Worm (Caenorhabditis elegans) whole organism, young adult: ENCODE data around the gene msp-77.

Experiments
- B0019.2 ChIP-seq: fragments of 200-800 bp; sonication (Bioruptor generic); conservative IDR thresholded peaks from 2 replicates; pipeline ENCODE4 v1.3.6; 2022; ENCODE audit warnings: missing genetic modification reagents, missing genetic modification characterization, missing compliant biosample characterization
- B0035.1 ChIP-seq: sonication (generic microtip); optimal IDR thresholded peaks from 2 replicates; lab custom pipeline; 2016; ENCODE audit warnings: missing genetic modification characterization, mild to moderate bottlenecking, missing compliant biosample characterization, missing genotype, missing genetic modification reagents
- F39B2.1 ChIP-seq: fragments of 200-800 bp; sonication (Bioruptor generic); IDR thresholded peaks from 2 replicates; pipeline ENCODE4 v1.3.6; 2022; ENCODE audit warnings: missing genetic modification reagents, missing genetic modification characterization, missing compliant biosample characterization
- F49E8.2 ChIP-seq: sonication (generic microtip); optimal IDR thresholded peaks from 3 replicates; lab custom pipeline; 2017; ENCODE audit warnings: missing genetic modification characterization, mild to moderate bottlenecking, missing compliant biosample characterization, antibody characterized with exemption, moderate library complexity; ENCODE audit not compliant: insufficient read depth
- F57A8.1 ChIP-seq: fragments of 200-800 bp; sonication (Bioruptor generic); optimal IDR thresholded peaks from 2 replicates; lab custom pipeline; 2018; ENCODE audit warnings: mild to moderate bottlenecking, missing genetic modification characterization, moderate library complexity, missing compliant biosample characterization
- T26A5.8 ChIP-seq: sonication (generic microtip); optimal IDR thresholded peaks from 2 replicates; lab custom pipeline; 2016; ENCODE audit warnings: missing genetic modification characterization, missing compliant biosample characterization
- Y79H2A.3 ChIP-seq: fragments of 200-800 bp; sonication (Bioruptor generic); conservative IDR thresholded peaks from 2 replicates; pipeline ENCODE4 v1.3.6; 2022; ENCODE audit warnings: missing genetic modification reagents, missing genetic modification characterization, missing compliant biosample characterization
- ZK185.1 ChIP-seq: sonication (generic microtip); optimal IDR thresholded peaks from 2 replicates; lab custom pipeline; 2016; ENCODE audit warnings: mild to moderate bottlenecking, missing genetic modification characterization, missing compliant biosample characterization; ENCODE audit not compliant: poor library complexity, severe bottlenecking
- aptf-3 ChIP-seq: fragments of 200-800 bp; sonication (Bioruptor generic); IDR thresholded peaks from 2 replicates; pipeline ENCODE4 v1.3.6; 2022; ENCODE audit warnings: missing genetic modification characterization, missing compliant biosample characterization
- atf-7 ChIP-seq: sonication (generic microtip); optimal IDR thresholded peaks from 2 replicates; lab custom pipeline; 2017; ENCODE audit warnings: mild to moderate bottlenecking, missing genetic modification characterization, missing compliant biosample characterization
- attf-3 ChIP-seq: fragments of 200-800 bp; sonication (Bioruptor generic); conservative IDR thresholded peaks from 2 replicates; pipeline ENCODE4 v1.3.6; 2022; ENCODE audit warnings: missing genetic modification reagents, missing genetic modification characterization, missing compliant biosample characterization
- attf-5 ChIP-seq: fragments of 200-800 bp; sonication (Bioruptor generic); optimal IDR thresholded peaks from 2 replicates; lab custom pipeline; 2018; ENCODE audit warnings: mild to moderate bottlenecking, missing genetic modification characterization, missing compliant biosample characterization
- bed-2 ChIP-seq: fragments of 200-800 bp; sonication (Bioruptor generic); IDR thresholded peaks from 2 replicates; pipeline ENCODE4 v1.3.6; 2022; ENCODE audit warnings: missing genetic modification reagents, missing genetic modification characterization, missing compliant biosample characterization
- cebp-1 ChIP-seq, 2 experiments: fragments of 200-800 bp in 1 of 2; sonication (Bioruptor generic) in 1 of 2; sonication (generic microtip) in 1 of 2; IDR thresholded peaks in 1 of 2; optimal IDR thresholded peaks in 1 of 2; 2 replicates each; pipeline versions ENCODE4 v1.3.6 to Lab custom; 2017 to 2022; ENCODE audit warnings: missing compliant biosample characterization in 2 of 2, missing genetic modification characterization in 2 of 2, mild to moderate bottlenecking in 1 of 2, missing genetic modification reagents in 1 of 2, moderate library complexity in 1 of 2
- cebp-2 ChIP-seq: fragments of 200-800 bp; sonication (Bioruptor generic); IDR thresholded peaks from 2 replicates; pipeline ENCODE4 v1.3.6; 2022; ENCODE audit warnings: missing genetic modification characterization, missing compliant biosample characterization
- ceh-58 ChIP-seq: fragments of 200-800 bp; sonication (Bioruptor generic); IDR thresholded peaks from 2 replicates; pipeline ENCODE4 v1.3.6; 2022; ENCODE audit warnings: missing genetic modification characterization, missing compliant biosample characterization
- ceh-79 ChIP-seq: sonication (generic microtip); optimal IDR thresholded peaks from 2 replicates; lab custom pipeline; 2017; ENCODE audit warnings: mild to moderate bottlenecking, missing genetic modification characterization, missing compliant biosample characterization
- chd-7 ChIP-seq: sonication (generic microtip); optimal IDR thresholded peaks from 2 replicates; lab custom pipeline; 2016; ENCODE audit warnings: mild to moderate bottlenecking, missing genetic modification characterization, moderate library complexity, missing compliant biosample characterization
- dox-1 ChIP-seq: fragments of 200-800 bp; sonication (Bioruptor generic); IDR thresholded peaks from 2 replicates; pipeline ENCODE4 v1.3.6; 2022; ENCODE audit warnings: missing genetic modification reagents, missing genetic modification characterization, missing compliant biosample characterization
- egl-18 ChIP-seq: fragments of 200-800 bp; sonication (Bioruptor generic); IDR thresholded peaks from 2 replicates; pipeline ENCODE4 v1.3.6; 2022; ENCODE audit warnings: missing genetic modification reagents, missing genetic modification characterization, missing compliant biosample characterization
- gei-17 ChIP-seq: fragments of 200-800 bp; sonication (Bioruptor generic); optimal IDR thresholded peaks from 2 replicates; lab custom pipeline; 2018; ENCODE audit warnings: mild to moderate bottlenecking, missing genetic modification characterization, missing compliant biosample characterization
- hlh-26 ChIP-seq: fragments of 200-800 bp; sonication (Bioruptor generic); conservative IDR thresholded peaks from 2 replicates; pipeline ENCODE4 v1.3.6; 2022; ENCODE audit warnings: missing genetic modification reagents, missing genetic modification characterization, missing compliant biosample characterization
- hmg-1.2 ChIP-seq: fragments of 200-800 bp; sonication (Bioruptor generic); IDR thresholded peaks from 2 replicates; pipeline ENCODE4 v1.3.6; 2022; ENCODE audit warnings: missing genetic modification reagents, missing genetic modification characterization, missing compliant biosample characterization
- hrde-1 ChIP-seq: sonication (generic microtip); optimal IDR thresholded peaks from 2 replicates; lab custom pipeline; 2016; ENCODE audit warnings: missing genetic modification characterization, mild to moderate bottlenecking, missing compliant biosample characterization, moderate library complexity, missing genotype, missing genetic modification reagents, borderline replicate concordance
- let-526 ChIP-seq: fragments of 200-800 bp; sonication (Bioruptor generic); IDR thresholded peaks from 2 replicates; pipeline ENCODE4 v1.3.6; 2022; ENCODE audit warnings: missing genetic modification reagents, missing genetic modification characterization, missing compliant biosample characterization
- let-607 ChIP-seq, 2 experiments: fragments of 200-800 bp in 1 of 2; sonication (Bioruptor generic) in 1 of 2; sonication (generic microtip) in 1 of 2; optimal IDR thresholded peaks; 2 replicates each; lab custom pipeline; 2016 to 2018; ENCODE audit warnings: mild to moderate bottlenecking in 2 of 2, missing compliant biosample characterization in 2 of 2, missing genetic modification characterization in 2 of 2, moderate library complexity in 2 of 2, missing genotype in 1 of 2
- lin-40 ChIP-seq: sonication (generic microtip); optimal IDR thresholded peaks from 2 replicates; lab custom pipeline; 2016; ENCODE audit warnings: missing genetic modification characterization, mild to moderate bottlenecking, missing compliant biosample characterization, missing genotype, missing genetic modification reagents
- lsl-1 ChIP-seq: fragments of 200-800 bp; sonication (Bioruptor generic); optimal IDR thresholded peaks from 2 replicates; lab custom pipeline; 2018; ENCODE audit warnings: mild to moderate bottlenecking, missing genetic modification characterization, moderate library complexity, missing compliant biosample characterization
- madf-10 ChIP-seq: sonication (generic microtip); optimal IDR thresholded peaks from 2 replicates; lab custom pipeline; 2016; ENCODE audit warnings: mild to moderate bottlenecking, missing genetic modification characterization, missing compliant biosample characterization
- mcd-1 ChIP-seq: fragments of 200-800 bp; sonication (Bioruptor generic); IDR thresholded peaks from 2 replicates; pipeline ENCODE4 v1.3.6; 2022; ENCODE audit warnings: missing genetic modification reagents, missing genetic modification characterization, missing compliant biosample characterization
- nfya-1 ChIP-seq: sonication (generic microtip); optimal IDR thresholded peaks from 2 replicates; lab custom pipeline; 2017; ENCODE audit warnings: antibody characterized with exemption, missing compliant biosample characterization, missing genetic modification characterization, borderline replicate concordance; ENCODE audit not compliant: insufficient read depth
- nfya-2 ChIP-seq: fragments of 200-800 bp; sonication (Bioruptor generic); IDR thresholded peaks from 2 replicates; pipeline ENCODE4 v1.3.6; 2022; ENCODE audit warnings: missing genetic modification reagents, missing genetic modification characterization, missing compliant biosample characterization
- nfyb-1 ChIP-seq: fragments of 200-800 bp; sonication (Bioruptor generic); IDR thresholded peaks from 2 replicates; pipeline ENCODE4 v1.3.6; 2022; ENCODE audit warnings: missing genetic modification reagents, missing genetic modification characterization, missing compliant biosample characterization
- nhr-27 ChIP-seq: fragments of 200-800 bp; sonication (Bioruptor generic); optimal IDR thresholded peaks from 2 replicates; lab custom pipeline; 2018; ENCODE audit warnings: mild to moderate bottlenecking, missing genetic modification characterization, moderate library complexity, missing compliant biosample characterization
- nhr-80 ChIP-seq: sonication (generic microtip); optimal IDR thresholded peaks from 2 replicates; lab custom pipeline; 2016; ENCODE audit warnings: missing genetic modification characterization, missing compliant biosample characterization
- sea-2 ChIP-seq: fragments of 200-800 bp; sonication (Bioruptor generic); IDR thresholded peaks from 2 replicates; pipeline ENCODE4 v1.3.6; 2022; ENCODE audit warnings: missing genetic modification characterization, missing compliant biosample characterization
- tbx-9 ChIP-seq: sonication (generic microtip); optimal IDR thresholded peaks from 2 replicates; lab custom pipeline; 2016; ENCODE audit warnings: borderline replicate concordance, missing genetic modification characterization, inconsistent platforms, missing compliant biosample characterization
- unc-62 ChIP-seq: fragments of 150-350 bp; optimal IDR thresholded peaks from 2 replicates; lab custom pipeline; 2014; ENCODE audit warnings: missing biosample characterization, missing genetic modification reagents, missing genetic modification characterization
- zfh-2 ChIP-seq: fragments of 200-800 bp; sonication (Bioruptor generic); conservative IDR thresholded peaks from 2 replicates; pipeline ENCODE4 v1.3.6; 2022; ENCODE audit warnings: missing genetic modification reagents, missing genetic modification characterization, missing compliant biosample characterization
- ztf-18 ChIP-seq: sonication (generic microtip); optimal IDR thresholded peaks from 2 replicates; lab custom pipeline; 2016; ENCODE audit warnings: missing genotype, mild to moderate bottlenecking, missing genetic modification characterization, missing compliant biosample characterization
- ztf-22 ChIP-seq: fragments of 200-800 bp; sonication (Bioruptor generic); optimal IDR thresholded peaks from 2 replicates; lab custom pipeline; 2018; ENCODE audit warnings: mild to moderate bottlenecking, missing genetic modification characterization, moderate library complexity, missing compliant biosample characterization

msp-77 gene

DNA sequence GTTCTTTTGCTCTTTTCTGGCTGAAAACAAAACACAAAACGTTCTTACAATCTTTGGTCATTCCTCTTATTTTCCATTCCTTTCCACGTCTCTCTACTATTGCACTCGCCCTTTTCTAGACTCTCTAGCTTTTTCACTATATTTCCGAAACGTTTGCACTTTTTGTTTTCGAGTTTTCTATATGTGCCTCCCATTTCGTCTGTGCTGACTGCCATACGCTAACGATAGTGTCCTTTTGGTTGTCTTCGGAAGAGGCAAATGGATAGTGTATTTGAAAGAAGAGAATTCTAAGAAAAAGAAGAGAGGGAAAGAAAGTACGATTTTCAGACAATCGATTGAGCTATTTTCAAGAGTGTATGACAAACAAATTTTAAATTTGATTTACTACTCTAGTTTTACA, 21.6 kb upstream of the msp-77 start:
- no peak for TF ChIP-seq F49E8.2 (tag; lab: Kevin White, UChicago)
- TF ChIP-seq aptf-3, result no peak
- TF ChIP-seq nhr-80, result peak; percentile 62
- no peak for TF ChIP-seq madf-10

DNA sequence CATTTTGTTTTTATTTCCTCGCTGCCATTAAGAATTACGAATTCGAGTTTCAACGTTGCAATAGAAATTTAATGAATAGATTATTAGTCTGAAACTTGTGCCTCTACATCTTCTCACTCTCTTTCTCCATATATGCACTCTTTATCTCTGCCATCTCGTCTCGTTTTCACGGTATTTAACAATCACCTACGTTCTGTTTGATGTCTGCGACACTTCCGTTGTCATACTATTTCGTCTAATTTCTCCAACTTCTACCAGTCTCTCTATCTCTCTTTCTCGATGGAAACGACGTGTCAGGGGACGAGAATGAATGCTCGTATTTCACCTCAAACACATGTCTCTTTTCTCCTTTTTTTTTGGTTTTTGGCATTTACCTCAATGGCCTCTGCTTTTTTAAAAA, 20.6 kb upstream of the msp-77 start:
- TF ChIP-seq zfh-2 (no peak), F57A8.1 (GFP tag; lab: Kevin White, UChicago) (no peak), cebp-1 (GFP tag; IDR thresholded peaks at IDR 0.05; lab: Robert Waterston, UW) (no peak), cebp-1 (tag; optimal IDR thresholded peaks at IDR 0.05; lab: Kevin White, UChicago) (peak; percentile 61), tbx-9 (tag; lab: Kevin White, UChicago) (no peak), attf-5 (GFP tag; lab: Kevin White, UChicago) (peak; percentile 51), bed-2 (GFP tag; lab: Robert Waterston, UW) (no peak), nfyb-1 (GFP tag; lab: Robert Waterston, UW) (peak; percentile 22; the same call in 1 of the 2 replicates), attf-3 (no peak; the same call in 1 of the 2 replicates), lsl-1 (GFP tag; lab: Kevin White, UChicago) (no peak), Y79H2A.3 (no peak), lin-40 (peak; percentile 16), B0035.1 (tag; lab: Kevin White, UChicago) (no peak), ceh-58 (GFP tag; lab: Robert Waterston, UW) (no peak), nfya-1 (tag; lab: Kevin White, UChicago) (no peak), cebp-2 (GFP tag; lab: Robert Waterston, UW) (no peak), ZK185.1 (tag; lab: Kevin White, UChicago) (peak; percentile 36), dox-1 (GFP tag; lab: Robert Waterston, UW) (0 out of 2 replicates have a peak, but pooled peaks have one; percentile 21), ceh-79 (no peak), mcd-1 (GFP tag; lab: Robert Waterston, UW) (0 out of 2 replicates have a peak, but pooled peaks have one; percentile 35), madf-10 (peak; percentile 9), nhr-80 (peak; percentile 53), let-526 (GFP tag; lab: Robert Waterston, UW) (no peak), hmg-1.2 (GFP tag; lab: Robert Waterston, UW) (peak; percentile 80; the same call in 1 of the 2 replicates), F39B2.1 (GFP tag; lab: Robert Waterston, UW) (no peak)

DNA sequence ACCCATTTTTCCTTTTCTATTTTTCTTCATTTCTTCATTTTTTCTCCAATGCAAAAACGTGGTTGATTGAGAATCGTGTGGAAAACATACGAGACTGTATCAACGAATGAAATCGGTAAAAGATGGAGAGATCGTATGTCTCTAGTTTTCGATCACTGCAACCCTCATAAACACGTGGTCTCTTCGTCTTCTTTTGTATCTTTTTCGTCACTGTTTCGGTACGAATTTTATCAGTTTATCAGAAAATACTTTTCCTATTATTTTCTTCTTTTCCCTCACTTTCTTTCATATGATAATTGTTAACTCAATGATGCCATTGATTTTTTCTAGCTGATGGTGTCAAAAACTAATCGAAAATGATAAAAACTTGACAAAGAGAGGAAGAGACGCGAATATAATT, 18.8 kb upstream of the msp-77 start:
- TF ChIP-seq cebp-1 (GFP tag; IDR thresholded peaks at IDR 0.05; lab: Robert Waterston, UW), result no peak
- peak; percentile 47 for TF ChIP-seq cebp-1 (tag; optimal IDR thresholded peaks at IDR 0.05; lab: Kevin White, UChicago)
- TF ChIP-seq let-607 (tag; optimal IDR thresholded peaks at IDR 0.05; lab: Kevin White, UChicago), result peak in 1 of 2 experiments; percentile 8
- TF ChIP-seq Y79H2A.3, result no peak
- peak; percentile 52 for TF ChIP-seq lin-40
- TF ChIP-seq atf-7 (tag; lab: Kevin White, UChicago), result peak; percentile 0
- peak; percentile 14 for TF ChIP-seq attf-5 (GFP tag; lab: Kevin White, UChicago)
- no peak for TF ChIP-seq T26A5.8 (tag; lab: Kevin White, UChicago)
- TF ChIP-seq nhr-80, result peak; percentile 89
- no peak for TF ChIP-seq sea-2 (GFP tag; lab: Robert Waterston, UW)
- TF ChIP-seq ztf-18 (tag; lab: Kevin White, UChicago), result no peak
- TF ChIP-seq ztf-22 (GFP tag; lab: Kevin White, UChicago), result no peak

DNA sequence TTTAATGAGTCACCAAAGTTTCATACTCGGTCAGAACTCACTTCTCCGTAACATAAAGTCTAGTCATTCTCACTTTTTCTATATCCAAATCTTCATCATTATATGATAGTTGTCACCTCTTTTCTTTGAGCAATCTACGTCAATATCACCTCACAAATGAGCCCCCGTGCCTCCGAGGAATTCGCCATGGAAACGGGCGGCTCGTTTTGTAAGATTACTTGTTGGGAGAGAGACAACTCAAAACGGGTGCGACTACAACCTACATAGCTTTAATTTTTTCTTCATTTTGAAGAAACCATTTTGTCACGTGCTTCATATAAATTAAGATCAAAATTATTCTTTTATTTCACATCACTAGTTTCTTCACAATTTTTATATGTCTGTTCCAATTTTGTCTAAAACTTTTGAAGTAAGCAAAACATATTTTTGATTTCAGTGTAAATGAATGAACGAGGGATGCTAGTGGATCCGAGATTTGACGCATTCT, 15.5 kb upstream of the msp-77 start, which contains the start of gene nhr-4:
Gene nhr-4, plus strand, starts transcription at position 437 of the 487 bp plus-strand sequence.
- TF ChIP-seq B0019.2 (GFP tag; lab: Robert Waterston, UW) (no peak), unc-62 (GFP tag; lab: Kevin White, UChicago) (no peak), hrde-1 (tag; lab: Kevin White, UChicago) (no peak), nhr-27 (tag; lab: Kevin White, UChicago) (no peak), chd-7 (no peak), nfya-2 (no peak), T26A5.8 (tag; lab: Kevin White, UChicago) (no peak), egl-18 (GFP tag; lab: Robert Waterston, UW) (no peak), ZK185.1 (tag; lab: Kevin White, UChicago) (no peak), hlh-26 (GFP tag; lab: Robert Waterston, UW) (no peak), gei-17 (GFP tag; lab: Kevin White, UChicago) (no peak)
- TF ChIP-seq, all 124 proteins: peak for 0
